Fruit fly (Drosophila melanogaster) whole organism, embryonic: ENCODE results near the gene CG18302.
A peak's percentile ranks its signal among the peaks of the same experiment; 100 is the strongest.

Experiments
- Adf1 ChIP-seq: fragments of 200-800 bp; sonication (Bioruptor generic); IDR thresholded peaks from 2 replicates; pipeline ENCODE4 v1.3.6; 2022; ENCODE audit warnings: missing biosample characterization, missing genetic modification characterization
- Bdp1 ChIP-seq: fragments of 200-800 bp; sonication (Bioruptor generic); optimal IDR thresholded peaks from 3 replicates; lab custom pipeline; 2016; ENCODE audit warnings: missing biosample characterization, missing genetic modification characterization
- Bteb2 ChIP-seq: fragments of 200-800 bp; sonication (Bioruptor generic); optimal IDR thresholded peaks from 2 replicates; lab custom pipeline; 2016; ENCODE audit warnings: missing biosample characterization, missing genetic modification characterization
- CG1024 ChIP-seq: fragments of 200-800 bp; sonication (Bioruptor generic); IDR thresholded peaks from 2 replicates; pipeline ENCODE4 v1.3.6; 2022; ENCODE audit warnings: missing biosample characterization, missing genetic modification characterization
- CG10979 ChIP-seq: fragments of 200-800 bp; sonication (Bioruptor generic); optimal IDR thresholded peaks from 2 replicates; lab custom pipeline; 2018; ENCODE audit warnings: missing biosample characterization, mild to moderate bottlenecking, missing genetic modification characterization, moderate library complexity
- CG11093 ChIP-seq: fragments of 200-800 bp; sonication (Bioruptor generic); IDR thresholded peaks from 3 replicates; pipeline ENCODE4 v1.3.6; 2022; ENCODE audit warnings: missing biosample characterization, missing genetic modification characterization
- CG12236 ChIP-seq: fragments of 200-800 bp; sonication (Bioruptor generic); optimal IDR thresholded peaks from 2 replicates; lab custom pipeline; 2016; ENCODE audit warnings: missing biosample characterization, missing genetic modification characterization
- CG13296 ChIP-seq: fragments of 200-800 bp; sonication (Bioruptor generic); optimal IDR thresholded peaks from 3 replicates; lab custom pipeline; 2018; ENCODE audit warnings: missing biosample characterization, mild to moderate bottlenecking, missing genetic modification characterization
- CG13894 ChIP-seq: fragments of 200-800 bp; sonication (Bioruptor generic); optimal IDR thresholded peaks from 3 replicates; lab custom pipeline; 2018; ENCODE audit warnings: missing biosample characterization, mild to moderate bottlenecking, missing genetic modification characterization, moderate library complexity
- CG15601 ChIP-seq: fragments of 200-800 bp; sonication (Bioruptor generic); optimal IDR thresholded peaks from 3 replicates; lab custom pipeline; 2019; ENCODE audit warnings: missing biosample characterization, mild to moderate bottlenecking, missing genetic modification characterization, moderate library complexity
- CG1647 ChIP-seq: fragments of 200-800 bp; sonication (Bioruptor generic); optimal IDR thresholded peaks from 3 replicates; lab custom pipeline; 2016; ENCODE audit warnings: missing biosample characterization, missing genetic modification characterization
- CG2120 ChIP-seq: fragments of 200-800 bp; sonication (Bioruptor generic); optimal IDR thresholded peaks from 3 replicates; lab custom pipeline; 2016; ENCODE audit warnings: missing biosample characterization, missing genetic modification characterization
- CG32532 ChIP-seq: fragments of 200-800 bp; sonication (Bioruptor generic); IDR thresholded peaks from 2 replicates; pipeline ENCODE4 v1.3.6; 2022; ENCODE audit warnings: missing biosample characterization, missing genetic modification characterization
- CG32772 ChIP-seq: fragments of 200-800 bp; sonication (Bioruptor generic); IDR thresholded peaks from 2 replicates; pipeline ENCODE4 v1.3.6; 2022; ENCODE audit warnings: missing biosample characterization, missing genetic modification characterization
- CG4360 ChIP-seq: fragments of 200-800 bp; sonication (Bioruptor generic); IDR thresholded peaks from 2 replicates; pipeline ENCODE4 v1.3.6; 2022; ENCODE audit warnings: missing biosample characterization, missing genetic modification characterization
- CG4854 ChIP-seq: fragments of 200-800 bp; sonication (Bioruptor generic); optimal IDR thresholded peaks from 2 replicates; lab custom pipeline; 2016; ENCODE audit warnings: missing biosample characterization, missing genetic modification characterization, inconsistent platforms
- CG6854 ChIP-seq: fragments of 200-800 bp; sonication (Bioruptor generic); optimal IDR thresholded peaks from 3 replicates; lab custom pipeline; 2017; ENCODE audit warnings: missing biosample characterization, mild to moderate bottlenecking, missing genetic modification characterization
- CG7839 ChIP-seq: fragments of 200-800 bp; sonication (Bioruptor generic); optimal IDR thresholded peaks from 3 replicates; lab custom pipeline; 2018; ENCODE audit warnings: missing biosample characterization, mild to moderate bottlenecking, missing genetic modification characterization, moderate library complexity
- CG8089 ChIP-seq: fragments of 200-800 bp; sonication (Bioruptor generic); optimal IDR thresholded peaks from 3 replicates; lab custom pipeline; 2016; ENCODE audit warnings: missing biosample characterization, missing genetic modification characterization
- CG9876 ChIP-seq: fragments of 200-800 bp; sonication (Bioruptor generic); optimal IDR thresholded peaks from 2 replicates; lab custom pipeline; 2016; ENCODE audit warnings: missing biosample characterization, missing genetic modification characterization
- CkIIα-i1 ChIP-seq: fragments of 200-800 bp; sonication (Bioruptor generic); IDR thresholded peaks from 2 replicates; pipeline ENCODE4 v1.3.6; 2022; ENCODE audit warnings: missing biosample characterization, missing genetic modification characterization
- CoRest ChIP-seq: fragments of 200-800 bp; sonication (Bioruptor generic); optimal IDR thresholded peaks from 3 replicates; lab custom pipeline; 2018; ENCODE audit warnings: missing biosample characterization, mild to moderate bottlenecking, missing genetic modification characterization, moderate library complexity
- Dad ChIP-seq: fragments of 200-800 bp; sonication (Bioruptor generic); optimal IDR thresholded peaks from 3 replicates; lab custom pipeline; 2016; ENCODE audit warnings: missing biosample characterization, missing genetic modification characterization
- Deaf1 ChIP-seq: fragments of 200-800 bp; optimal IDR thresholded peaks from 3 replicates; lab custom pipeline; 2019; ENCODE audit warnings: missing biosample characterization, mild to moderate bottlenecking, missing genetic modification characterization, moderate library complexity
- Ets97D ChIP-seq: fragments of 200-800 bp; sonication (Bioruptor generic); optimal IDR thresholded peaks from 3 replicates; lab custom pipeline; 2016; ENCODE audit warnings: missing biosample characterization, missing genetic modification characterization
- Fer2 ChIP-seq: fragments of 200-800 bp; sonication (Bioruptor generic); optimal IDR thresholded peaks from 2 replicates; lab custom pipeline; 2018; ENCODE audit warnings: missing biosample characterization, mild to moderate bottlenecking, missing genetic modification characterization, moderate library complexity
- GATAe ChIP-seq: fragments of 200-800 bp; sonication (Bioruptor generic); conservative IDR thresholded peaks from 2 replicates; pipeline ENCODE4 v1.3.6; 2022; ENCODE audit warnings: missing biosample characterization, missing genetic modification characterization
- HmgZ ChIP-seq: fragments of 200-800 bp; sonication (Bioruptor generic); optimal IDR thresholded peaks from 2 replicates; lab custom pipeline; 2018; ENCODE audit warnings: missing biosample characterization, mild to moderate bottlenecking, missing genetic modification characterization
- Hsf ChIP-seq: fragments of 200-800 bp; sonication (Bioruptor generic); optimal IDR thresholded peaks from 3 replicates; lab custom pipeline; 2016; ENCODE audit warnings: missing biosample characterization, missing genetic modification characterization
- MESR4 ChIP-seq: fragments of 200-800 bp; sonication (Bioruptor generic); optimal IDR thresholded peaks from 2 replicates; lab custom pipeline; 2018; ENCODE audit warnings: missing biosample characterization, mild to moderate bottlenecking, missing genetic modification characterization, moderate library complexity
- Mrtf ChIP-seq: fragments of 200-800 bp; sonication (Bioruptor generic); IDR thresholded peaks from 3 replicates; pipeline ENCODE4 v1.3.6; 2022; ENCODE audit warnings: missing biosample characterization, missing genetic modification characterization
- Myb ChIP-seq: fragments of 200-800 bp; sonication (Bioruptor generic); optimal IDR thresholded peaks from 2 replicates; lab custom pipeline; 2016; ENCODE audit warnings: missing biosample characterization, missing genetic modification characterization
- Side ChIP-seq: fragments of 200-800 bp; sonication (Bioruptor generic); optimal IDR thresholded peaks from 2 replicates; lab custom pipeline; 2016; ENCODE audit warnings: missing biosample characterization, missing genetic modification characterization
- Sox100B ChIP-seq: fragments of 200-800 bp; sonication (Bioruptor generic); optimal IDR thresholded peaks from 3 replicates; lab custom pipeline; 2018; ENCODE audit warnings: missing biosample characterization, mild to moderate bottlenecking, missing genetic modification characterization
- Spps ChIP-seq: fragments of 200-800 bp; sonication (Bioruptor generic); optimal IDR thresholded peaks from 2 replicates; lab custom pipeline; 2018; ENCODE audit warnings: missing biosample characterization, mild to moderate bottlenecking, missing genetic modification characterization
- Sry-δ ChIP-seq: fragments of 200-800 bp; sonication (Bioruptor generic); optimal IDR thresholded peaks from 2 replicates; lab custom pipeline; 2016; ENCODE audit warnings: missing biosample characterization, missing genetic modification characterization
- bowl ChIP-seq: fragments of 200-800 bp; sonication (Bioruptor generic); IDR thresholded peaks from 2 replicates; pipeline ENCODE4 v1.3.6; 2022; ENCODE audit warnings: missing biosample characterization, missing genetic modification characterization
- cwo ChIP-seq: fragments of 200-800 bp; sonication (Bioruptor generic); optimal IDR thresholded peaks from 3 replicates; lab custom pipeline; 2017; ENCODE audit warnings: missing biosample characterization, missing genetic modification characterization, mild to moderate bottlenecking, moderate library complexity, missing genetic modification reagents
- dpn ChIP-seq, 2 experiments: fragments of 200-800 bp; sonication (Bioruptor generic); optimal IDR thresholded peaks; 3 replicates each; lab custom pipeline; 2016; ENCODE audit warnings: missing biosample characterization in 2 of 2, missing genetic modification characterization in 2 of 2
- gcm ChIP-seq: fragments of 200-800 bp; sonication (Bioruptor generic); optimal IDR thresholded peaks from 2 replicates; lab custom pipeline; 2019; ENCODE audit warnings: missing biosample characterization, mild to moderate bottlenecking, missing genetic modification characterization, moderate library complexity
- hbn ChIP-seq: fragments of 200-800 bp; sonication (Bioruptor generic); IDR thresholded peaks from 2 replicates; pipeline ENCODE4 v1.3.6; 2022; ENCODE audit warnings: missing biosample characterization, missing genetic modification characterization; ENCODE audit not compliant: partially characterized antibody
- lab ChIP-seq: fragments of 200-800 bp; sonication (Bioruptor generic); optimal IDR thresholded peaks from 3 replicates; lab custom pipeline; 2017; ENCODE audit warnings: missing biosample characterization, missing genetic modification characterization, mild to moderate bottlenecking, moderate library complexity, missing genetic modification reagents
- pho ChIP-seq: fragments of 200-800 bp; sonication (Bioruptor generic); optimal IDR thresholded peaks from 2 replicates; lab custom pipeline; 2016; ENCODE audit warnings: missing biosample characterization, missing genetic modification characterization
- pum ChIP-seq: fragments of 200-800 bp; sonication (Bioruptor generic); optimal IDR thresholded peaks from 2 replicates; lab custom pipeline; 2016; ENCODE audit warnings: missing biosample characterization, missing genetic modification characterization
- run ChIP-seq: fragments of 200-800 bp; sonication (Bioruptor generic); optimal IDR thresholded peaks from 3 replicates; lab custom pipeline; 2018; ENCODE audit warnings: missing biosample characterization, mild to moderate bottlenecking, missing genetic modification characterization
- sd ChIP-seq: fragments of 200-800 bp; sonication (Bioruptor generic); optimal IDR thresholded peaks from 3 replicates; lab custom pipeline; 2018; ENCODE audit warnings: missing biosample characterization, mild to moderate bottlenecking, missing genetic modification characterization, moderate library complexity
- shn ChIP-seq: fragments of 200-800 bp; sonication (Bioruptor generic); optimal IDR thresholded peaks from 3 replicates; lab custom pipeline; 2016; ENCODE audit warnings: missing biosample characterization, missing genetic modification characterization
- sr ChIP-seq: fragments of 200-800 bp; sonication (Bioruptor generic); IDR thresholded peaks from 3 replicates; pipeline ENCODE4 v1.3.6; 2022; ENCODE audit warnings: missing biosample characterization, missing genetic modification characterization
- sug ChIP-seq: fragments of 200-800 bp; optimal IDR thresholded peaks from 2 replicates; lab custom pipeline; 2019; ENCODE audit warnings: missing biosample characterization, mild to moderate bottlenecking, missing genetic modification characterization, moderate library complexity
- wdn ChIP-seq: fragments of 200-800 bp; sonication (Bioruptor generic); IDR thresholded peaks from 2 replicates; pipeline ENCODE4 v1.3.6; 2022; ENCODE audit warnings: missing biosample characterization, missing genetic modification characterization
- wek ChIP-seq: fragments of 200-800 bp; sonication (Bioruptor generic); optimal IDR thresholded peaks from 3 replicates; lab custom pipeline; 2018; ENCODE audit warnings: missing biosample characterization, mild to moderate bottlenecking, missing genetic modification characterization, moderate library complexity

CG18302 gene

DNA sequence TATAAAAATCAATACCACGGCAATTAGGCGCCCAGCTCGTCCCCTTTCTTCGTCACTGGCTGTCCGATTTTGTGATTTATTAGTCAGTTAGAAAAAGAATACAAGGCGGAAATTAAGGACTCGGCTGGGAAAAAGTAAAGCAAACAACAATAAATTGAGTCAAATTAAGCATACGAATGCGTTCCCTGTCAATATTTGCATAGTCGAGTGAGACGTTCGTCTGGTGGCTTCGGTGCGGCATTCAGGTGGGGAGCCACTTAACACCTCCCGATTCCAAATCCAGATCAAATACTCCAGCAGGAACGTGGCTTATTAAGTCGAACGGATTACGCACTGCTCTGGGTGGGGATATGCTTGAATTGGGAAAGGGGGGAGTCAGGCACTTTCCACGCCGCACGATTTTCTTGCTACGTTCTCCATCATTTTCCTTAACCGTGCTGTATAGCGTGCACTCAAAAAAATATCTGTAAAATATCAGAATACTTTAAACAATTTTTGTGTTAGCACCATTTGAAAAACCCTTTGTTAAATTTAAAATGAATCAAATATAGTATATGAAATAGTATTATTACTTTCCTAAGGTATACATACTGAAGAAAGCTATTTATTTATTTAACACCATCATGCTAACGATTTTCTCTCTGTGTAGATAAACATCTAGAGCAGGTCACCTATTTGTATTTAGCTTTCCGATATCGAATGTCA lies 9.1 kb downstream of the CG18302 start (continued):
- TF ChIP-seq Spps (tag; lab: Kevin White, UChicago) (peak; percentile 44), CG10979 (tag; lab: Kevin White, UChicago) (peak; percentile 84), CG13894 (no peak), HmgZ (tag; lab: Kevin White, UChicago) (no peak), CkIIα-i1 (GFP tag; lab: Robert Waterston, UW) (no peak), lab (GFP tag; lab: Kevin White, UChicago) (no peak), CG32532 (GFP tag; lab: Robert Waterston, UW) (0 out of 2 replicates have a peak, but pooled peaks have one; percentile 25), Bdp1 (GFP tag; lab: Kevin White, UChicago) (no peak), Mrtf (GFP tag; lab: Robert Waterston, UW) (no peak), Bteb2 (GFP tag; lab: Kevin White, UChicago) (no peak), shn (no peak), sug (tag; lab: Kevin White, UChicago) (no peak), CG11093 (GFP tag; lab: Robert Waterston, UW) (no peak), CG4360 (GFP tag; lab: Robert Waterston, UW) (0 out of 2 replicates have a peak, but pooled peaks have one; percentile 24), Dad (GFP tag; lab: Kevin White, UChicago) (no peak), CG12236 (GFP tag; lab: Kevin White, UChicago) (no peak), CG9876 (GFP tag; lab: Kevin White, UChicago) (no peak), Deaf1 (tag; lab: Kevin White, UChicago) (no peak), cwo (no peak), dpn (GFP tag; optimal IDR thresholded peaks at IDR 0.05; lab: Kevin White, UChicago) (peak in 1 of 2 experiments; percentile 47), GATAe (GFP tag; lab: Robert Waterston, UW) (no peak), wdn (GFP tag; lab: Robert Waterston, UW) (no peak), bowl (GFP tag; lab: Robert Waterston, UW) (no peak), Myb (GFP tag; lab: Kevin White, UChicago) (no peak), CG4854 (GFP tag; lab: Kevin White, UChicago) (no peak), CG7839 (tag; lab: Kevin White, UChicago) (peak; percentile 60), Sox100B (GFP tag; lab: Kevin White, UChicago) (peak; percentile 50), CoRest (tag; lab: Kevin White, UChicago) (peak; percentile 56), Side (GFP tag; lab: Kevin White, UChicago) (no peak), wek (no peak), MESR4 (GFP tag; lab: Kevin White, UChicago) (no peak), gcm (peak; percentile 77), sd (no peak), CG1024 (GFP tag; lab: Robert Waterston, UW) (no peak), pum (GFP tag; lab: Kevin White, UChicago) (no peak), CG2120 (no peak), CG1647 (no peak), CG8089 (GFP tag; lab: Kevin White, UChicago) (no peak), Ets97D (no peak), Sry-δ (GFP tag; lab: Kevin White, UChicago) (no peak), CG15601 (tag; lab: Kevin White, UChicago) (peak; percentile 65), CG6854 (GFP tag; lab: Kevin White, UChicago) (no peak), Hsf (GFP tag; lab: Kevin White, UChicago) (no peak), CG13296 (GFP tag; lab: Kevin White, UChicago) (no peak), sr (GFP tag; lab: Robert Waterston, UW) (no peak), CG32772 (peak; percentile 37; the same call in 1 of the 2 replicates), Fer2 (no peak), pho (GFP tag; lab: Kevin White, UChicago) (no peak), run (no peak), Adf1 (GFP tag; lab: Robert Waterston, UW) (no peak), hbn (GFP tag; lab: Robert Waterston, UW) (no peak)
